Fruit fly (Drosophila melanogaster): Measurements from ENCODE around the gene CG2211.

Gene CG2211

DNA sequence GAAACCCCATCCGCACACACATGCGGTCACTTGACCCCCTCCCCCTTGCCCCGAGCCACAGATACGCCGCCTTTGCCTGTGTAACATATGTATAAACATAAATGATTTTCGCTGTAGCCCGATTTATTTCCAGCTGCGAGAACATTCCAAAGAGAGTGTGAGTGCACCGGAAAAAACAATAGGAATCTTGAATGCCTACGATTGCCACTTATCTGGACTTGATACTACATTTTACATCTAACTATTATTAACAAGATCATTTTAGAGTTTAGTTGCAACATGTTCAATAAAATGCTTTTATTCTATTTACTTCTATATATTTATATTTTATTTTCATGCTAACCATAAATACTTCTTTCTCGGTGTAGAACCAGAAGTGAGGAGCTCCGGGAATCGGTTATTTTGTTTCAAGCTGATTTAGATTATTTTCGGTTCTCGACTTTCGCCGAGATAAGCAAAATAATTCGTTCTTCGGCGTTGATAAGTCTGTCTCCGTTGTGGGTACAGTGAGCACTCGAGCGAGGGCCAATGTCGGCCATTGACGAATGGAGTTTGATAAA lies 35.0 kb downstream of the CG2211 start (continued):
- TF ChIP-seq CG5953 (GFP tag; IDR thresholded peaks at IDR 0.05) (peak; percentile 56), CG13287 (GFP tag; IDR thresholded peaks at IDR 0.05; ENCODE audit: partially characterized antibody) (no peak), oc (tag; optimal IDR thresholded peaks at IDR 0.05) (peak; percentile 78), mirr (GFP tag; optimal IDR thresholded peaks at IDR 0.05) (peak; percentile 25), CG15601 (tag; optimal IDR thresholded peaks at IDR 0.05) (peak; percentile 86), trem (tag; optimal IDR thresholded peaks at IDR 0.05) (peak; percentile 86), Dll (GFP tag; IDR thresholded peaks at IDR 0.05; ENCODE audit: partially characterized antibody) (no peak), CHES-1-like (GFP tag; optimal IDR thresholded peaks at IDR 0.05) (peak; percentile 28), CG17802 (tag; optimal IDR thresholded peaks at IDR 0.05) (peak; percentile 29), CG10431 (GFP tag; optimal IDR thresholded peaks at IDR 0.05) (peak; percentile 70), Dfd (GFP tag; optimal IDR thresholded peaks at IDR 0.05) (no peak), Oaz (GFP tag; IDR thresholded peaks at IDR 0.05) (peak; percentile 56), Myb (GFP tag; optimal IDR thresholded peaks at IDR 0.05) (no peak), jigr1 (GFP tag; IDR thresholded peaks at IDR 0.05) (0 out of 3 replicates have a peak, but pooled peaks have one; percentile 34), onecut (GFP tag; IDR thresholded peaks at IDR 0.05) (peak; percentile 64), grau (tag; optimal IDR thresholded peaks at IDR 0.05) (peak; percentile 92), cad (GFP tag; optimal IDR thresholded peaks at IDR 0.05) (no peak), sima (GFP tag; optimal IDR thresholded peaks at IDR 0.05) (no peak), CG10321 (GFP tag; IDR thresholded peaks at IDR 0.05) (0 out of 2 replicates have a peak, but pooled peaks have one; percentile 9), tin (GFP tag; optimal IDR thresholded peaks at IDR 0.05) (peak; percentile 79), HHEX (GFP tag; optimal IDR thresholded peaks at IDR 0.05) (peak; percentile 73), CG17829 (tag; optimal IDR thresholded peaks at IDR 0.05) (peak; percentile 94), slbo (GFP tag; IDR thresholded peaks at IDR 0.05) (peak; percentile 68), CG11696 (GFP tag; IDR thresholded peaks at IDR 0.05) (peak; percentile 69), unc-4 (GFP tag; IDR thresholded peaks at IDR 0.05; ENCODE audit: partially characterized antibody) (no peak), CG4617 (GFP tag; optimal IDR thresholded peaks at IDR 0.05; ENCODE audit: borderline replicate concordance) (peak; percentile 61), dati (GFP tag; IDR thresholded peaks at IDR 0.05) (0 out of 2 replicates have a peak, but pooled peaks have one; percentile 11), CG4854 (GFP tag; optimal IDR thresholded peaks at IDR 0.05) (peak; percentile 25), fd96Cb (tag; optimal IDR thresholded peaks at IDR 0.05) (peak; percentile 85), ATbp (GFP tag; optimal IDR thresholded peaks at IDR 0.05) (peak; percentile 84), H15 (GFP tag; IDR thresholded peaks at IDR 0.05) (peak; percentile 67; the same call in 2 of the 3 replicates), dmrt99B (tag; optimal IDR thresholded peaks at IDR 0.05) (peak; percentile 84), Atf3 (GFP tag; optimal IDR thresholded peaks at IDR 0.05) (no peak), Neu2 (GFP tag; optimal IDR thresholded peaks at IDR 0.05; ENCODE audit: borderline replicate concordance) (no peak), CG16863 (GFP tag; optimal IDR thresholded peaks at IDR 0.05) (peak; percentile 38), HLH54F (GFP tag; optimal IDR thresholded peaks at IDR 0.05) (no peak), CG13424 (tag; optimal IDR thresholded peaks at IDR 0.05) (peak; percentile 82), CG3838 (GFP tag; optimal IDR thresholded peaks at IDR 0.05) (peak; percentile 30), HmgZ (tag; optimal IDR thresholded peaks at IDR 0.05) (peak; percentile 58), trh (GFP tag; optimal IDR thresholded peaks at IDR 0.05) (peak; percentile 27), dmrt11E (tag; optimal IDR thresholded peaks at IDR 0.05) (peak; percentile 90), Meics (GFP tag; optimal IDR thresholded peaks at IDR 0.05) (peak; percentile 80), sens-2 (GFP tag; IDR thresholded peaks at IDR 0.05) (no peak; the same call in none of the 2 replicates), CG13894 (tag; optimal IDR thresholded peaks at IDR 0.05) (peak; percentile 23), CG10979 (tag; optimal IDR thresholded peaks at IDR 0.05) (peak; percentile 93), HLH4C (GFP tag; IDR thresholded peaks at IDR 0.05; ENCODE audit: partially characterized antibody) (no peak), CG7556 (GFP tag; optimal IDR thresholded peaks at IDR 0.05) (peak; percentile 89), D (optimal IDR thresholded peaks at IDR 0.05) (no peak), D (GFP tag; optimal IDR thresholded peaks at IDR 0.05) (peak; percentile 87), Sry-β (GFP tag; optimal IDR thresholded peaks at IDR 0.05) (no peak)

Data from whole organism, embryonic.